Fruit fly (Drosophila melanogaster): ENCODE results near the gene Gapvd1.
A peak's percentile ranks its signal among the peaks of the same experiment; 100 is the strongest.

Gene Gapvd1

dm6 chrX:11350505-11351327, 25.5 kb downstream of the Gapvd1 start, which contains the start of gene CG1737 (continued):
- no peak for TF ChIP-seq nerfin-1 (tag; optimal IDR thresholded peaks at IDR 0.05)
- no peak for TF ChIP-seq odd (GFP tag; optimal IDR thresholded peaks at IDR 0.05)
- no peak for TF ChIP-seq gsb (GFP tag; IDR thresholded peaks at IDR 0.05)
- peak; percentile 6 for TF ChIP-seq CG4328 (GFP tag; optimal IDR thresholded peaks at IDR 0.05)
- TF ChIP-seq btn (GFP tag; optimal IDR thresholded peaks at IDR 0.05), result no peak
- TF ChIP-seq CG30431 (GFP tag; optimal IDR thresholded peaks at IDR 0.05), result no peak
- TF ChIP-seq CG1529 (GFP tag; optimal IDR thresholded peaks at IDR 0.05), result no peak
- TF ChIP-seq CG10543 (GFP tag; optimal IDR thresholded peaks at IDR 0.05), result peak; percentile 28
- no peak for TF ChIP-seq mirr (GFP tag; optimal IDR thresholded peaks at IDR 0.05)
- no peak for TF ChIP-seq CG17328 (GFP tag; IDR thresholded peaks at IDR 0.05)
- TF ChIP-seq CG16863 (GFP tag; optimal IDR thresholded peaks at IDR 0.05), result no peak
- TF ChIP-seq gcm (GFP tag; optimal IDR thresholded peaks at IDR 0.05), result no peak
- TF ChIP-seq MBD-R2 (GFP tag; IDR thresholded peaks at IDR 0.05), result peak; percentile 42
- TF ChIP-seq CG11504 (tag; optimal IDR thresholded peaks at IDR 0.05), result no peak
- TF ChIP-seq psq (GFP tag; optimal IDR thresholded peaks at IDR 0.05), result no peak
- no peak for TF ChIP-seq Dip2 (GFP tag; IDR thresholded peaks at IDR 0.05)
- no peak for TF ChIP-seq GATAe (GFP tag; conservative IDR thresholded peaks at IDR 0.05)
- TF ChIP-seq Fer3 (tag; optimal IDR thresholded peaks at IDR 0.05), result no peak
- TF ChIP-seq CG5245 (GFP tag; optimal IDR thresholded peaks at IDR 0.05), result no peak
- no peak for TF ChIP-seq fd96Cb (tag; optimal IDR thresholded peaks at IDR 0.05)
- no peak for TF ChIP-seq Deaf1 (tag; optimal IDR thresholded peaks at IDR 0.05)
- TF ChIP-seq PHDP (tag; optimal IDR thresholded peaks at IDR 0.05), result no peak
- no peak for TF ChIP-seq fd3F (GFP tag; optimal IDR thresholded peaks at IDR 0.05)
- TF ChIP-seq CG10431 (GFP tag; optimal IDR thresholded peaks at IDR 0.05), result no peak
- TF ChIP-seq klu (GFP tag; IDR thresholded peaks at IDR 0.05), result no peak
- TF ChIP-seq Atf-2 (GFP tag; optimal IDR thresholded peaks at IDR 0.05), result no peak
- TF ChIP-seq Ptx1 (GFP tag; IDR thresholded peaks at IDR 0.05), result peak; percentile 11; the same call in 1 of the 2 replicates
- TF ChIP-seq tna (GFP tag; IDR thresholded peaks at IDR 0.05; ENCODE audit: partially characterized antibody), result no peak
- TF ChIP-seq CG34376 (GFP tag; optimal IDR thresholded peaks at IDR 0.05), result peak; percentile 30
- peak; percentile 10; the same call in 1 of the 2 replicates for TF ChIP-seq vvl (GFP tag; IDR thresholded peaks at IDR 0.05)
- peak; percentile 20 for TF ChIP-seq tin (GFP tag; optimal IDR thresholded peaks at IDR 0.05)
- TF ChIP-seq Gsc (GFP tag; IDR thresholded peaks at IDR 0.05), result no peak
- peak; percentile 12 for TF ChIP-seq Antp (GFP tag; optimal IDR thresholded peaks at IDR 0.05)
- no peak for TF ChIP-seq CG8478 (optimal IDR thresholded peaks at IDR 0.05)
- no peak for TF ChIP-seq CG9797 (GFP tag; optimal IDR thresholded peaks at IDR 0.05)
- no peak for TF ChIP-seq pb (GFP tag; optimal IDR thresholded peaks at IDR 0.05)
- 0 out of 2 replicates have a peak, but pooled peaks have one; percentile 24 for TF ChIP-seq CG11247 (GFP tag; IDR thresholded peaks at IDR 0.05)
- no peak for TF ChIP-seq abd-A (tag; optimal IDR thresholded peaks at IDR 0.05)
- TF ChIP-seq Nf-YC (tag; optimal IDR thresholded peaks at IDR 0.05), result peak; percentile 34
- TF ChIP-seq CG34422 (GFP tag; IDR thresholded peaks at IDR 0.05), result no peak
- no peak for TF ChIP-seq ara (GFP tag; IDR thresholded peaks at IDR 0.05)
- TF ChIP-seq CG13123 (GFP tag; optimal IDR thresholded peaks at IDR 0.05), result no peak
- no peak for TF ChIP-seq bsh (GFP tag; optimal IDR thresholded peaks at IDR 0.05)
- peak; percentile 10 for TF ChIP-seq CG2120 (GFP tag; optimal IDR thresholded peaks at IDR 0.05)
- no peak for TF ChIP-seq dm (GFP tag; optimal IDR thresholded peaks at IDR 0.05)
- TF ChIP-seq Hr3 (GFP tag; optimal IDR thresholded peaks at IDR 0.05), result no peak
- no peak for TF ChIP-seq dysf (GFP tag; IDR thresholded peaks at IDR 0.05)
- peak; percentile 3 for TF ChIP-seq tx (GFP tag; optimal IDR thresholded peaks at IDR 0.05)
- TF ChIP-seq eyg (GFP tag; optimal IDR thresholded peaks at IDR 0.05), result no peak
- TF ChIP-seq CG34224 (GFP tag; IDR thresholded peaks at IDR 0.05; ENCODE audit: partially characterized antibody), result 0 out of 3 replicates have a peak, but pooled peaks have one; percentile 23

Data from whole organism, embryonic.